Fruit fly (Drosophila melanogaster): ENCODE measurements around the gene CG6813.

CG6813 gene

dm6 chr3R:11656614-11657216, 30.3 kb upstream of the CG6813 start (continued):
- TF ChIP-seq CG31388 (GFP tag; optimal IDR thresholded peaks at IDR 0.05) (peak; percentile 91), Oli (tag; optimal IDR thresholded peaks at IDR 0.05) (peak; percentile 96), Atf-2 (GFP tag; optimal IDR thresholded peaks at IDR 0.05) (peak; percentile 93), gcm2 (GFP tag; optimal IDR thresholded peaks at IDR 0.05) (peak; percentile 93), Mad (GFP tag; optimal IDR thresholded peaks at IDR 0.05) (peak; percentile 95), CG12769 (tag; optimal IDR thresholded peaks at IDR 0.05) (peak; percentile 96), hkb (optimal IDR thresholded peaks at IDR 0.05) (no peak), hkb (GFP tag; IDR thresholded peaks at IDR 0.05) (peak; percentile 98), CG10654 (GFP tag; optimal IDR thresholded peaks at IDR 0.05) (peak; percentile 91), CG6854 (GFP tag; optimal IDR thresholded peaks at IDR 0.05) (peak; percentile 91), Dfd (GFP tag; optimal IDR thresholded peaks at IDR 0.05) (no peak), CG16815 (GFP tag; optimal IDR thresholded peaks at IDR 0.05) (peak; percentile 89), nerfin-1 (tag; optimal IDR thresholded peaks at IDR 0.05) (peak; percentile 90), Gsc (GFP tag; IDR thresholded peaks at IDR 0.05) (peak; percentile 87), CG7928 (GFP tag; optimal IDR thresholded peaks at IDR 0.05) (peak; percentile 78), CkIIα-i1 (GFP tag; IDR thresholded peaks at IDR 0.05) (peak; percentile 80), z (GFP tag; IDR thresholded peaks at IDR 0.05) (peak; percentile 77), CG3847 (GFP tag; IDR thresholded peaks at IDR 0.05) (peak; percentile 97), CoRest (tag; optimal IDR thresholded peaks at IDR 0.05) (peak; percentile 96), mld (GFP tag; IDR thresholded peaks at IDR 0.05; ENCODE audit: partially characterized antibody) (no peak), CG17802 (tag; optimal IDR thresholded peaks at IDR 0.05) (peak; percentile 86), aop (GFP tag; IDR thresholded peaks at IDR 0.05) (peak; percentile 83), sima (GFP tag; optimal IDR thresholded peaks at IDR 0.05) (peak; percentile 74), CG10209 (GFP tag; optimal IDR thresholded peaks at IDR 0.05) (peak; percentile 95), CG2202 (tag; optimal IDR thresholded peaks at IDR 0.05) (peak; percentile 90), sug (tag; optimal IDR thresholded peaks at IDR 0.05) (peak; percentile 85), E2f1 (GFP tag; IDR thresholded peaks at IDR 0.05) (peak; percentile 97), ham (GFP tag; IDR thresholded peaks at IDR 0.05) (peak; percentile 92), da (GFP tag; optimal IDR thresholded peaks at IDR 0.05) (peak; percentile 57), Lpt (GFP tag; optimal IDR thresholded peaks at IDR 0.05) (no peak), CG13123 (GFP tag; optimal IDR thresholded peaks at IDR 0.05) (peak; percentile 93), chn (GFP tag; optimal IDR thresholded peaks at IDR 0.05) (peak; percentile 97), fru (optimal IDR thresholded peaks at IDR 0.05) (no peak), Optix (GFP tag; IDR thresholded peaks at IDR 0.05) (peak; percentile 96), otp (GFP tag; IDR thresholded peaks at IDR 0.05) (peak; percentile 95), grau (tag; optimal IDR thresholded peaks at IDR 0.05) (peak; percentile 96), CG8924 (tag; optimal IDR thresholded peaks at IDR 0.05) (peak; percentile 97), CG2875 (GFP tag; optimal IDR thresholded peaks at IDR 0.05) (peak; percentile 90), CG4707 (GFP tag; optimal IDR thresholded peaks at IDR 0.05) (peak; percentile 93), CG11398 (GFP tag; optimal IDR thresholded peaks at IDR 0.05) (peak; percentile 83), CG11696 (GFP tag; IDR thresholded peaks at IDR 0.05) (peak; percentile 91), HLH4C (GFP tag; IDR thresholded peaks at IDR 0.05; ENCODE audit: partially characterized antibody) (no peak), CG6654 (GFP tag; optimal IDR thresholded peaks at IDR 0.05) (peak; percentile 77), eyg (GFP tag; optimal IDR thresholded peaks at IDR 0.05) (peak; percentile 88), CG11504 (tag; optimal IDR thresholded peaks at IDR 0.05) (peak; percentile 95), gcm (GFP tag; optimal IDR thresholded peaks at IDR 0.05) (peak; percentile 95), Hey (tag; optimal IDR thresholded peaks at IDR 0.05) (peak; percentile 54), cad (GFP tag; optimal IDR thresholded peaks at IDR 0.05) (no peak), CG11093 (GFP tag; IDR thresholded peaks at IDR 0.05) (peak; percentile 90), tx (GFP tag; optimal IDR thresholded peaks at IDR 0.05) (peak; percentile 93), CG8359 (GFP tag; optimal IDR thresholded peaks at IDR 0.05; ENCODE audit: borderline replicate concordance) (peak; percentile 83), Hr39 (optimal IDR thresholded peaks at IDR 0.05) (no peak)

Measured in whole organism, embryonic.